Worm (Caenorhabditis elegans) whole organism, mixed stage, embryonic: ENCODE measurements around the gene nifk-1.

Experiments used
- M03D4.4 ChIP-seq: sonication (generic microtip); optimal IDR thresholded peaks from 2 replicates; lab custom pipeline; 2017; ENCODE audit warnings: mild to moderate bottlenecking, missing genetic modification characterization, missing compliant biosample characterization
- bed-3 ChIP-seq: fragments of 200-800 bp; sonication (Bioruptor generic); optimal IDR thresholded peaks from 3 replicates; lab custom pipeline; 2018; ENCODE audit warnings: mild to moderate bottlenecking, missing genetic modification characterization, moderate library complexity, missing compliant biosample characterization
- blmp-1 ChIP-seq: fragments of 150-350 bp; optimal IDR thresholded peaks from 2 replicates; lab custom pipeline; 2014; ENCODE audit warnings: missing biosample characterization, missing genetic modification characterization
- ceh-39 ChIP-seq: fragments of 150-350 bp; optimal IDR thresholded peaks from 2 replicates; lab custom pipeline; 2014; ENCODE audit warnings: missing biosample characterization, missing genetic modification characterization
- ceh-43 ChIP-seq: fragments of 200-800 bp; sonication (Bioruptor generic); optimal IDR thresholded peaks from 2 replicates; lab custom pipeline; 2018; ENCODE audit warnings: mild to moderate bottlenecking, missing genetic modification characterization, moderate library complexity, missing compliant biosample characterization
- ceh-83 ChIP-seq: fragments of 200-800 bp; sonication (Bioruptor generic); optimal IDR thresholded peaks from 2 replicates; lab custom pipeline; 2018; ENCODE audit warnings: mild to moderate bottlenecking, missing genetic modification characterization, missing compliant biosample characterization
- ces-1 ChIP-seq: fragments of 150-350 bp; optimal IDR thresholded peaks from 2 replicates; lab custom pipeline; 2014; ENCODE audit warnings: missing biosample characterization, missing genetic modification reagents, missing genetic modification characterization
- cnd-1 ChIP-seq: fragments of 200-800 bp; sonication (Bioruptor generic); optimal IDR thresholded peaks from 2 replicates; lab custom pipeline; 2018; ENCODE audit warnings: mild to moderate bottlenecking, missing genetic modification characterization, missing compliant biosample characterization
- drap-1 ChIP-seq: fragments of 200-800 bp; sonication (Bioruptor generic); optimal IDR thresholded peaks from 3 replicates; lab custom pipeline; 2018; ENCODE audit warnings: mild to moderate bottlenecking, missing genetic modification characterization, missing compliant biosample characterization
- elt-1 ChIP-seq: sonication (generic microtip); optimal IDR thresholded peaks from 2 replicates; lab custom pipeline; 2017; ENCODE audit warnings: missing genetic modification characterization, mild to moderate bottlenecking, missing compliant biosample characterization, antibody characterized with exemption, moderate library complexity, borderline replicate concordance; ENCODE audit not compliant: insufficient read depth
- elt-3 ChIP-seq: fragments of 150-350 bp; optimal IDR thresholded peaks from 2 replicates; lab custom pipeline; 2014; ENCODE audit warnings: missing biosample characterization, missing genetic modification characterization
- flh-1 ChIP-seq: fragments of 200-800 bp; sonication (Bioruptor generic); optimal IDR thresholded peaks from 2 replicates; lab custom pipeline; 2018; ENCODE audit warnings: mild to moderate bottlenecking, missing genetic modification characterization, moderate library complexity, missing compliant biosample characterization
- ham-2 ChIP-seq: fragments of 200-800 bp; sonication (Bioruptor generic); optimal IDR thresholded peaks from 2 replicates; lab custom pipeline; 2018; ENCODE audit warnings: mild to moderate bottlenecking, missing genetic modification characterization, missing compliant biosample characterization
- hlh-1 ChIP-seq: fragments of 150-350 bp; optimal IDR thresholded peaks from 2 replicates; lab custom pipeline; 2014; ENCODE audit warnings: missing biosample characterization, missing genetic modification reagents, missing genetic modification characterization
- lin-13 ChIP-seq: fragments of 150-350 bp; optimal IDR thresholded peaks from 2 replicates; lab custom pipeline; 2014; ENCODE audit warnings: missing biosample characterization, missing genetic modification characterization
- lin-32 ChIP-seq: fragments of 200-800 bp; sonication (Bioruptor generic); optimal IDR thresholded peaks from 2 replicates; lab custom pipeline; 2018; ENCODE audit warnings: mild to moderate bottlenecking, missing genetic modification characterization, missing compliant biosample characterization
- lsy-2 ChIP-seq: fragments of 150-350 bp; optimal IDR thresholded peaks from 2 replicates; lab custom pipeline; 2014; ENCODE audit warnings: missing biosample characterization, missing genetic modification characterization
- mab-5 ChIP-seq: fragments of 150-350 bp; optimal IDR thresholded peaks from 2 replicates; lab custom pipeline; 2014; ENCODE audit warnings: missing biosample characterization, missing genetic modification characterization
- mep-1 ChIP-seq: fragments of 150-350 bp; optimal IDR thresholded peaks from 2 replicates; lab custom pipeline; 2017; ENCODE audit warnings: missing biosample characterization, missing genetic modification reagents, missing genetic modification characterization, inconsistent platforms
- mls-2 ChIP-seq: sonication (generic microtip); optimal IDR thresholded peaks from 2 replicates; lab custom pipeline; 2016; ENCODE audit warnings: mild to moderate bottlenecking, missing genetic modification characterization, moderate library complexity, missing compliant biosample characterization
- nhr-12 ChIP-seq: fragments of 150-350 bp; optimal IDR thresholded peaks from 2 replicates; lab custom pipeline; 2014; ENCODE audit warnings: missing biosample characterization, missing genetic modification characterization
- nhr-2 ChIP-seq: fragments of 150-350 bp; optimal IDR thresholded peaks from 2 replicates; lab custom pipeline; 2014; ENCODE audit warnings: missing biosample characterization, missing genetic modification characterization
- nhr-237 ChIP-seq: fragments of 150-350 bp; optimal IDR thresholded peaks from 2 replicates; lab custom pipeline; 2014; ENCODE audit warnings: missing biosample characterization, missing genetic modification characterization
- nhr-28 ChIP-seq: fragments of 150-350 bp; optimal IDR thresholded peaks from 2 replicates; lab custom pipeline; 2014; ENCODE audit warnings: missing biosample characterization, missing genetic modification characterization
- nhr-76 ChIP-seq: sonication (generic microtip); optimal IDR thresholded peaks from 2 replicates; lab custom pipeline; 2017; ENCODE audit warnings: missing biosample characterization, missing genetic modification characterization
- pha-4 ChIP-seq: fragments of 150-350 bp; optimal IDR thresholded peaks from 2 replicates; lab custom pipeline; 2018; ENCODE audit warnings: missing biosample characterization, missing genetic modification reagents, missing genetic modification characterization
- sem-2 ChIP-seq: fragments of 200-800 bp; sonication (Bioruptor generic); optimal IDR thresholded peaks from 2 replicates; lab custom pipeline; 2018; ENCODE audit warnings: mild to moderate bottlenecking, missing genetic modification characterization, missing compliant biosample characterization
- snpc-4 ChIP-seq: fragments of 150-350 bp; optimal IDR thresholded peaks from 2 replicates; lab custom pipeline; 2014; ENCODE audit warnings: missing biosample characterization, missing genetic modification characterization
- sptf-1 ChIP-seq: sonication (generic microtip); optimal IDR thresholded peaks from 2 replicates; lab custom pipeline; 2017; ENCODE audit warnings: mild to moderate bottlenecking, missing genetic modification characterization, moderate library complexity, missing compliant biosample characterization
- tbx-8 ChIP-seq: fragments of 200-800 bp; sonication (Bioruptor generic); optimal IDR thresholded peaks from 2 replicates; lab custom pipeline; 2018; ENCODE audit warnings: mild to moderate bottlenecking, missing genetic modification characterization, moderate library complexity, missing compliant biosample characterization
- unc-120 ChIP-seq: sonication (generic microtip); optimal IDR thresholded peaks from 2 replicates; lab custom pipeline; 2017; ENCODE audit warnings: missing genetic modification characterization, missing compliant biosample characterization; ENCODE audit not compliant: poor library complexity, severe bottlenecking
- unc-39 ChIP-seq: fragments of 150-350 bp; optimal IDR thresholded peaks from 2 replicates; lab custom pipeline; 2014; ENCODE audit warnings: missing biosample characterization, missing genetic modification characterization
- unc-62 ChIP-seq: fragments of 150-350 bp; optimal IDR thresholded peaks from 2 replicates; lab custom pipeline; 2014; ENCODE audit warnings: missing biosample characterization, missing genetic modification reagents, missing genetic modification characterization
- zip-8 ChIP-seq: fragments of 150-350 bp; optimal IDR thresholded peaks from 2 replicates; lab custom pipeline; 2014; ENCODE audit warnings: missing biosample characterization, missing genetic modification characterization
- ztf-11 ChIP-seq: fragments of 150-350 bp; optimal IDR thresholded peaks from 2 replicates; lab custom pipeline; 2014; ENCODE audit warnings: missing biosample characterization, missing genetic modification characterization

The nifk-1 gene

DNA sequence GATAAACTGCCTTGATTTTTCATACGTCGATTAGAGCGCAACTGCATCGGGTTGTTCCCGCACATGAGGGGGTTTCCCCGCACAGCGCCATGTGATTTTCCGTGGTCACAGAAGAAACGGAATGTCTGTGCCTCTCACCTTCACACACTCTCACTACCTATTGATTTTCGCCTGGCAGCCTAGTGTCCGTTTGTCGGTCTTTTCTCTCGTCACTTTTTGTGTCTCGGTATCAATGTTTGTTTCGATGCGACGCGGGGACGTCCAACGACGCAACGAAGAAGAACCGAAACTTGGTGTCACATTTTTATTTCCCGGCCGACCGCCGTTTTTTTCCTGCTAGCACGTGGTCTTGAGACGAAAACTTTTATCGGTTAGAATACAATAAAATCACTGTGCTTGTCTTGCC is 43.7 kb downstream of the nifk-1 start:
- no peak for TF ChIP-seq zip-8 (tag; lab: Kevin White, UChicago)
- TF ChIP-seq lin-13 (tag; lab: Kevin White, UChicago) = peak; percentile 42
- peak; percentile 92 for TF ChIP-seq pha-4 (tag; lab: Kevin White, UChicago)
- no peak for TF ChIP-seq sem-2 (GFP tag; lab: Kevin White, UChicago)
- peak; percentile 75 for TF ChIP-seq elt-3
- TF ChIP-seq ceh-43 = no peak
- TF ChIP-seq hlh-1 (tag; lab: Kevin White, UChicago) = peak; percentile 90
- TF ChIP-seq nhr-12 (tag; lab: Kevin White, UChicago) = no peak
- TF ChIP-seq bed-3 = no peak
- TF ChIP-seq tbx-8 (GFP tag; lab: Kevin White, UChicago) = no peak
- TF ChIP-seq ceh-83 (GFP tag; lab: Kevin White, UChicago) = no peak
- TF ChIP-seq ces-1 (GFP tag; lab: Kevin White, UChicago) = peak; percentile 60
- no peak for TF ChIP-seq elt-1
- peak; percentile 85 for TF ChIP-seq mep-1 (tag; lab: Kevin White, UChicago)
- TF ChIP-seq drap-1 = peak; percentile 50
- TF ChIP-seq nhr-237 (tag; lab: Kevin White, UChicago) = peak; percentile 90
- no peak for TF ChIP-seq mab-5 (tag; lab: Kevin White, UChicago)
- no peak for TF ChIP-seq lin-32 (GFP tag; lab: Kevin White, UChicago)
- TF ChIP-seq snpc-4 (tag; lab: Kevin White, UChicago) = no peak
- no peak for TF ChIP-seq unc-39
- peak; percentile 83 for TF ChIP-seq unc-62
- TF ChIP-seq nhr-28 (tag; lab: Kevin White, UChicago) = no peak
- no peak for TF ChIP-seq blmp-1 (tag; lab: Kevin White, UChicago)
- no peak for TF ChIP-seq cnd-1
- TF ChIP-seq M03D4.4 (tag; lab: Kevin White, UChicago) = peak; percentile 58
- peak; percentile 32 for TF ChIP-seq ztf-11 (tag; lab: Kevin White, UChicago)
- no peak for TF ChIP-seq nhr-76 (tag; lab: Kevin White, UChicago)
- TF ChIP-seq lsy-2 (tag; lab: Kevin White, UChicago) = peak; percentile 68
- no peak for TF ChIP-seq mls-2 (tag; lab: Kevin White, UChicago)
- no peak for TF ChIP-seq nhr-2
- peak; percentile 27 for TF ChIP-seq ham-2 (GFP tag; lab: Kevin White, UChicago)
- peak; percentile 58 for TF ChIP-seq unc-120 (tag; lab: Kevin White, UChicago)
- TF ChIP-seq ceh-39 (tag; lab: Kevin White, UChicago) = peak; percentile 3
- TF ChIP-seq sptf-1 (tag; lab: Kevin White, UChicago) = no peak
- no peak for TF ChIP-seq flh-1 (GFP tag; lab: Kevin White, UChicago)

DNA sequence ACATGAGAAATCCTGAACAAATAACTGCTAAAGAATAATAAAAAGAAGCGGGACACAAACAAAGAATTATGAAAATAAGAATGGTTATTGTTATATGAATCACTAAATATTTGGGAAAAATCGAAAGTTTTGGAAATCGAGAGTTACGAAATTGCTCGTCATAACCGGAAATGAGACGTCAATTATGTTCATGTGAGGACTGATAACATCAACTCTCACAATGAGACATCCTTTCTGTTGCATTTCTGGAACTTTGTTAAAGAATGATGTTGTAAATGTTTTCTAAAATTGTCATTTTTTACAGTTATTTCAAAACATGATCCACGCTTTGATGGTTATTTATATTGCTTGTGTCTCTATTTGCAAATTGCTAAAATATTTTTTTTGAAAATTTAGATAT is 45.2 kb downstream of the nifk-1 start, which contains the start of gene T23F11.6:
TSS of gene T23F11.6 (minus strand) at position 45 of the 400 bp plus-strand sequence.
- TF ChIP-seq ham-2 (GFP tag; lab: Kevin White, UChicago) (no peak), lsy-2 (tag; lab: Kevin White, UChicago) (no peak), ceh-39 (tag; lab: Kevin White, UChicago) (no peak), mab-5 (tag; lab: Kevin White, UChicago) (no peak), ceh-43 (no peak), nhr-28 (tag; lab: Kevin White, UChicago) (no peak), unc-120 (tag; lab: Kevin White, UChicago) (no peak), ztf-11 (tag; lab: Kevin White, UChicago) (no peak), drap-1 (no peak)
- TF ChIP-seq, all 35 proteins: peak for 0

DNA sequence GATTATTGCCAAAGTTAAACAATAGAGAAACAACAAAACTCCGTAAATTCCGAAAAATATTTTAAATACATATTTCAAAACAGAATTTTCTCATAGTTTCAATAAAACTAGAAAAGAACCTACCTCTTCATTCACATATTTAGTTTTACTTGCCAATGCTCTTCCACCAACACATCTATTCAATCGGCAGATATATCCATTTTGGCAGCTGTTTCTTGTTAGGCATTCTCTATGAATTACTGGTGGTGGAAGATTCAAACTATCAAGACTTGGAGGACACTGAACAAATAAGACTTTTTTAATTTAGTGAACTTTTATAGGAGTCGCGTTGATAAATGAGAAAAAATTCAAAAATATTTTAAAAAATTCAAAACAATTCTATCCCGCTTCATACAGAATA is 45.8 kb downstream of the nifk-1 start:
- TF ChIP-seq sem-2 (GFP tag; lab: Kevin White, UChicago) (no peak), ces-1 (GFP tag; lab: Kevin White, UChicago) (no peak), cnd-1 (no peak), elt-3 (no peak), unc-39 (no peak), sptf-1 (tag; lab: Kevin White, UChicago) (no peak), nhr-2 (no peak), pha-4 (tag; lab: Kevin White, UChicago) (no peak), nhr-76 (tag; lab: Kevin White, UChicago) (no peak), lsy-2 (tag; lab: Kevin White, UChicago) (no peak)
